Fruit fly (Drosophila melanogaster) whole organism, wandering third instar larva: ENCODE measurements around the gene Cul6.

Source experiments
- Abd-B ChIP-seq: fragments of >200 bp; optimal IDR thresholded peaks from 2 replicates; lab custom pipeline; 2017; ENCODE audit warnings: missing biosample characterization, missing genetic modification characterization
- CG32264 ChIP-seq: fragments of 200-800 bp; sonication (Bioruptor generic); optimal IDR thresholded peaks from 2 replicates; lab custom pipeline; 2016; ENCODE audit warnings: missing biosample characterization, missing genetic modification characterization
- CG9705 ChIP-seq: fragments of 200-800 bp; sonication (Bioruptor generic); optimal IDR thresholded peaks from 2 replicates; lab custom pipeline; 2018; ENCODE audit warnings: missing biosample characterization, mild to moderate bottlenecking, missing genetic modification characterization
- CrebA ChIP-seq: fragments of 200-800 bp; sonication (Bioruptor generic); optimal IDR thresholded peaks from 2 replicates; lab custom pipeline; 2016; ENCODE audit warnings: missing biosample characterization, mild to moderate bottlenecking, missing genetic modification characterization, borderline replicate concordance
- Dfd ChIP-seq: fragments of >200 bp; optimal IDR thresholded peaks from 2 replicates; lab custom pipeline; 2017; ENCODE audit warnings: missing biosample characterization, missing genetic modification characterization
- Dif ChIP-seq: fragments of 200-275, 200-300 bp; sonication (Bioruptor generic); optimal IDR thresholded peaks from 2 replicates; lab custom pipeline; 2018; ENCODE audit warnings: missing biosample characterization, missing genetic modification characterization; ENCODE audit not compliant: partially characterized antibody
- GATAd ChIP-seq: sonication (Bioruptor generic); optimal IDR thresholded peaks from 2 replicates; lab custom pipeline; 2016; ENCODE audit warnings: missing biosample characterization, missing genetic modification characterization
- HLH106 ChIP-seq: fragments of 200-800 bp; optimal IDR thresholded peaks from 3 replicates; lab custom pipeline; 2019; ENCODE audit warnings: missing biosample characterization, mild to moderate bottlenecking, missing genetic modification characterization, moderate library complexity
- Hnf4 ChIP-seq: fragments of 200-800 bp; sonication (Bioruptor generic); optimal IDR thresholded peaks from 2 replicates; lab custom pipeline; 2016; ENCODE audit warnings: missing biosample characterization, mild to moderate bottlenecking, missing genetic modification characterization
- Hr78 ChIP-seq: fragments of >200 bp; optimal IDR thresholded peaks from 2 replicates; lab custom pipeline; 2017; ENCODE audit warnings: missing biosample characterization, missing genetic modification characterization
- Hr83 ChIP-seq: fragments of 200-300 bp; sonication (Bioruptor generic); optimal IDR thresholded peaks from 2 replicates; lab custom pipeline; 2016; ENCODE audit warnings: missing biosample characterization, mild to moderate bottlenecking, missing genetic modification characterization, moderate library complexity; ENCODE audit not compliant: poor library complexity, severe bottlenecking
- Jra ChIP-seq: sonication (Bioruptor generic); optimal IDR thresholded peaks from 2 replicates; lab custom pipeline; 2016; ENCODE audit warnings: missing biosample characterization, missing genetic modification characterization
- Mio ChIP-seq: sonication (Bioruptor generic); optimal IDR thresholded peaks from 2 replicates; lab custom pipeline; 2016; ENCODE audit warnings: missing biosample characterization, missing genetic modification characterization
- Myc ChIP-seq: fragments of >200 bp; optimal IDR thresholded peaks from 2 replicates; lab custom pipeline; 2017
- N ChIP-seq: fragments of >200 bp; optimal IDR thresholded peaks from 2 replicates; lab custom pipeline; 2018; ENCODE audit warnings: missing biosample characterization, missing external identifiers, missing genetic modification characterization
- OdsH ChIP-seq: fragments of 200-800 bp; sonication (Bioruptor generic); optimal IDR thresholded peaks from 2 replicates; lab custom pipeline; 2016; ENCODE audit warnings: missing biosample characterization, mild to moderate bottlenecking, missing genetic modification characterization
- Rel ChIP-seq, 2 experiments: fragments of 200-800 bp; sonication (Bioruptor generic) in 1 of 2; optimal IDR thresholded peaks; 2 replicates in 1 of 2; 3 replicates in 1 of 2; lab custom pipeline; 2016 to 2019; ENCODE audit warnings: mild to moderate bottlenecking in 2 of 2, missing biosample characterization in 2 of 2, missing genetic modification characterization in 2 of 2, moderate library complexity in 1 of 2
- Sp1 ChIP-seq: fragments of 200-800 bp; sonication (Bioruptor generic); optimal IDR thresholded peaks from 3 replicates; lab custom pipeline; 2019; ENCODE audit warnings: missing biosample characterization, mild to moderate bottlenecking, missing genetic modification characterization, moderate library complexity
- Vsx2 ChIP-seq: fragments of 200-300, 225-300 bp; sonication (Bioruptor generic); optimal IDR thresholded peaks from 2 replicates; lab custom pipeline; 2018; ENCODE audit warnings: missing biosample characterization, missing genetic modification characterization; ENCODE audit not compliant: partially characterized antibody
- br ChIP-seq: fragments of 200-800 bp; sonication (Bioruptor generic); optimal IDR thresholded peaks from 2 replicates; lab custom pipeline; 2016; ENCODE audit warnings: missing biosample characterization, missing genetic modification characterization
- brk ChIP-seq: fragments of 200-800 bp; sonication (Bioruptor generic); optimal IDR thresholded peaks from 2 replicates; lab custom pipeline; 2016; ENCODE audit warnings: missing biosample characterization, mild to moderate bottlenecking, missing genetic modification characterization
- dl ChIP-seq, 2 experiments: fragments of 175-275, 200-275 bp in 1 of 2; fragments of 200-275 bp in 1 of 2; sonication (Bioruptor generic); optimal IDR thresholded peaks; lab custom pipeline; 2018; ENCODE audit warnings: mild to moderate bottlenecking in 2 of 2, missing biosample characterization in 2 of 2, missing genetic modification characterization in 2 of 2, moderate library complexity in 2 of 2; ENCODE audit not compliant: partially characterized antibody in 2 of 2, insufficient read depth in 1 of 2
- dmrt93B ChIP-seq: fragments of 200-800 bp; sonication (Bioruptor generic); optimal IDR thresholded peaks from 2 replicates; lab custom pipeline; 2018; ENCODE audit warnings: missing biosample characterization, mild to moderate bottlenecking, missing genetic modification characterization
- dsf ChIP-seq: sonication (Bioruptor generic); optimal IDR thresholded peaks from 2 replicates; lab custom pipeline; 2016; ENCODE audit warnings: missing biosample characterization, missing genetic modification characterization, borderline replicate concordance
- ey ChIP-seq: fragments of 200-800 bp; sonication (Bioruptor generic); optimal IDR thresholded peaks from 2 replicates; lab custom pipeline; 2016; ENCODE audit warnings: missing biosample characterization, missing genetic modification characterization
- foxo ChIP-seq, 2 experiments: fragments of 200-800 bp; sonication (Bioruptor generic); optimal IDR thresholded peaks; 2 replicates in 1 of 2; 3 replicates in 1 of 2; lab custom pipeline; 2016 to 2017; ENCODE audit warnings: missing biosample characterization in 2 of 2, missing genetic modification characterization in 2 of 2
- fru ChIP-seq: fragments of 200-800 bp; sonication (Bioruptor generic); optimal IDR thresholded peaks from 3 replicates; lab custom pipeline; 2016; ENCODE audit warnings: missing biosample characterization, mild to moderate bottlenecking, missing genetic modification characterization
- h ChIP-seq: fragments of 200-800 bp; sonication (Bioruptor generic); optimal IDR thresholded peaks from 3 replicates; lab custom pipeline; 2016; ENCODE audit warnings: missing biosample characterization, mild to moderate bottlenecking, missing genetic modification characterization
- jim ChIP-seq: fragments of 175-275, 200-325 bp; sonication (Bioruptor generic); optimal IDR thresholded peaks from 2 replicates; lab custom pipeline; 2016; ENCODE audit warnings: missing biosample characterization, mild to moderate bottlenecking, missing genetic modification characterization
- lola ChIP-seq: fragments of >200 bp; optimal IDR thresholded peaks from 2 replicates; lab custom pipeline; 2017; ENCODE audit warnings: missing biosample characterization, missing genetic modification characterization
- pan ChIP-seq: fragments of >200 bp; optimal IDR thresholded peaks from 2 replicates; lab custom pipeline; 2017
- psq ChIP-seq: fragments of 200-800 bp; sonication (Bioruptor generic); optimal IDR thresholded peaks from 3 replicates; lab custom pipeline; 2017; ENCODE audit warnings: missing biosample characterization, mild to moderate bottlenecking, missing genetic modification characterization, moderate library complexity
- rgr ChIP-seq: fragments of 200-800 bp; sonication (Bioruptor generic); optimal IDR thresholded peaks from 3 replicates; lab custom pipeline; 2016; ENCODE audit warnings: missing biosample characterization, mild to moderate bottlenecking, missing genetic modification characterization
- sage ChIP-seq: fragments of 200-800 bp; sonication (Bioruptor generic); optimal IDR thresholded peaks from 2 replicates; lab custom pipeline; 2016; ENCODE audit warnings: missing biosample characterization, mild to moderate bottlenecking, missing genetic modification characterization
- sv ChIP-seq: fragments of 200-800 bp; sonication (Bioruptor generic); optimal IDR thresholded peaks from 3 replicates; lab custom pipeline; 2016; ENCODE audit warnings: missing biosample characterization, missing genetic modification characterization
- tai ChIP-seq: sonication (Bioruptor generic); optimal IDR thresholded peaks from 2 replicates; lab custom pipeline; 2016; ENCODE audit warnings: missing biosample characterization, missing genetic modification characterization
- usp ChIP-seq: fragments of >200 bp; optimal IDR thresholded peaks from 2 replicates; lab custom pipeline; 2017; ENCODE audit warnings: missing biosample characterization, missing genetic modification characterization
- woc ChIP-seq: sonication (Bioruptor generic); optimal IDR thresholded peaks from 2 replicates; lab custom pipeline; 2016; ENCODE audit warnings: missing biosample characterization, mild to moderate bottlenecking, missing genetic modification characterization

Cul6 gene

DNA sequence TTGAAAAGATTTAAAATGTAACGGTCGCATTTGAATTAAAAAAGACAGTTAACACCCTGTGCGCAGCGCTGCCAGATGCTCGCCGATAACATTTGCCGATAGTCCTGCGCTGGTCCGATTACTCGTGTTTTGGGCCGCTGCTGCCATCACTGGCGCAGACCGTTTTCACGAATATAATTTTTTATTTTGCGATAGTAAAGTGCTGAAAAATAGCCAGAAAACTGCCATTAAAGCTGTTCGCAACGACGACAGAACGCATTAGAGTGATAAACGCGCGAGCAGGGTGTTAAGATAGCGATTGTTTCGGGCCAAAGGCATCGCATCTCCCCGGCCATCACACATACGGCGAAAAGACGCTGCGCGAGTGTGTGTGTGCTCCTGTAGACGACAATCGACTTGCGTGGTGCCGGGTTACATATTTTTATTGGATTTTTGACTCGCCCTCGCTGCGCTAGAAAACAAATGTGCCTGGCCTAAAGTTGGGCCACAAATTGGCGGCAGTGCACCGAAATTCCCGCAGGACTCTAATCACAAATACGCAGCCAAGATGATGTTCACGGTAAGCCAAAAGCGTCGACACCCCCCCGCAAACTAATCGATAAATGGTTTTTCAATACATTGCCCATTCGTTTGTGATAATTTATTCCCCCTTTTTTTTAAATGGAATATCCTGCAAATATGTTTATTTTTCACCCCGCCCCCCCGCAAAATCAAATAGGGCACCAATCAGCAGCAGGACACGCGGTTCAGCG is 25.4 kb upstream of the Cul6 start, which contains the start of gene Srrm1:
Gene Srrm1 (plus strand): TSS at position 116 of the 752 bp plus-strand sequence.
- TF ChIP-seq Hnf4 (no peak), CG32264 (GFP tag; lab: Kevin White, UChicago) (no peak), jim (GFP tag; lab: Kevin White, UChicago) (no peak), dsf (GFP tag; lab: Kevin White, UChicago) (no peak), tai (GFP tag; lab: Kevin White, UChicago) (no peak), h (GFP tag; lab: Kevin White, UChicago) (peak; percentile 33), HLH106 (tag; lab: Kevin White, UChicago) (no peak), Rel (GFP tag; optimal IDR thresholded peaks at IDR 0.05; lab: Kevin White, UChicago) (no peak), Rel (tag; optimal IDR thresholded peaks at IDR 0.05; lab: Kevin White, UChicago) (no peak), Abd-B (GFP tag; lab: Kevin White, UChicago) (no peak), Vsx2 (GFP tag; lab: Kevin White, UChicago) (no peak), br (GFP tag; lab: Kevin White, UChicago) (no peak), Sp1 (GFP tag; lab: Kevin White, UChicago) (peak; percentile 20), OdsH (GFP tag; lab: Kevin White, UChicago) (no peak), CG9705 (GFP tag; lab: Kevin White, UChicago) (peak; percentile 32), Dif (GFP tag; lab: Kevin White, UChicago) (no peak), psq (GFP tag; lab: Kevin White, UChicago) (no peak), N (no peak), usp (GFP tag; lab: Kevin White, UChicago) (no peak), sage (GFP tag; lab: Kevin White, UChicago) (no peak), ey (GFP tag; lab: Kevin White, UChicago) (peak; percentile 8), dl (GFP tag; optimal IDR thresholded peaks at IDR 0.05; lab: Kevin White, UChicago; ENCODE audit: insufficient read depth in 1 of 2, partially characterized antibody in 2 of 2) (no peak), CrebA (no peak), brk (GFP tag; lab: Kevin White, UChicago) (no peak), Dfd (GFP tag; lab: Kevin White, UChicago) (no peak), Myc (no peak), Jra (GFP tag; lab: Kevin White, UChicago) (no peak), sv (GFP tag; lab: Kevin White, UChicago) (peak; percentile 21), Hr83 (GFP tag; lab: Kevin White, UChicago) (peak; percentile 87), Mio (GFP tag; lab: Kevin White, UChicago) (no peak), GATAd (GFP tag; lab: Kevin White, UChicago) (no peak), rgr (GFP tag; lab: Kevin White, UChicago) (peak; percentile 46), foxo (GFP tag; optimal IDR thresholded peaks at IDR 0.05; lab: Kevin White, UChicago) (peak in 1 of 2 experiments; percentile 50), pan (lab: Kevin White, UChicago) (no peak), dmrt93B (GFP tag; lab: Kevin White, UChicago) (no peak), Hr78 (GFP tag; lab: Kevin White, UChicago) (no peak), woc (GFP tag; lab: Kevin White, UChicago) (no peak), lola (GFP tag; lab: Kevin White, UChicago) (no peak), fru (GFP tag; lab: Kevin White, UChicago) (peak; percentile 30)

DNA sequence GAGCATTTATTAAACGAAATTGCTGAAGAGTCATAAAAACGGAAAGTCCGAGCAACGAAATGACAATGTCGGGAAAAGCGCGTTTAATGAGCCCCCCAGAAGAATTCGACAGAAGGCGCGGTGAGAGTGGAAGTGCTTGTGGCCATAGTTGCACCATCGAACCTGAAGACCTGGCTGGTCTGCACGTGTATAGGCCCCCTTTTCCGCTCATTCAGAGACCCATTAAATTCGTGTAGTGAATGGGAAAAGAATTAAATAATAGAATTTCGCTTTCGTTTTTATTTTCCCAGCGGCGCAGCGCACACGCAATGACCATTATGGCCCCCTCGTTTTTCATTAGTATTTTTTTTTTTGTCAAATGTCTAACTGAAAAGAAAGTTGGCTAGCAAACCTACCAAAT is 21.9 kb upstream of the Cul6 start:
- TF ChIP-seq lola (GFP tag; lab: Kevin White, UChicago), result no peak
- peak; percentile 42 for TF ChIP-seq Vsx2 (GFP tag; lab: Kevin White, UChicago)
- no peak for TF ChIP-seq rgr (GFP tag; lab: Kevin White, UChicago)
- no peak for TF ChIP-seq sv (GFP tag; lab: Kevin White, UChicago)
